Fruit fly (Drosophila melanogaster) whole organism, wandering third instar larva: ENCODE results near the gene CG44040.
A peak's percentile ranks its signal among the peaks of the same experiment; 100 is the strongest.

ENCODE experiments used
- Abd-B ChIP-seq: fragments of >200 bp; optimal IDR thresholded peaks from 2 replicates; lab custom pipeline; 2017; ENCODE audit warnings: missing biosample characterization, missing genetic modification characterization
- CG32264 ChIP-seq: fragments of 200-800 bp; sonication (Bioruptor generic); optimal IDR thresholded peaks from 2 replicates; lab custom pipeline; 2016; ENCODE audit warnings: missing biosample characterization, missing genetic modification characterization
- CG9705 ChIP-seq: fragments of 200-800 bp; sonication (Bioruptor generic); optimal IDR thresholded peaks from 2 replicates; lab custom pipeline; 2018; ENCODE audit warnings: missing biosample characterization, mild to moderate bottlenecking, missing genetic modification characterization
- Dif ChIP-seq: fragments of 200-275, 200-300 bp; sonication (Bioruptor generic); optimal IDR thresholded peaks from 2 replicates; lab custom pipeline; 2018; ENCODE audit warnings: missing biosample characterization, missing genetic modification characterization; ENCODE audit not compliant: partially characterized antibody
- GATAd ChIP-seq: sonication (Bioruptor generic); optimal IDR thresholded peaks from 2 replicates; lab custom pipeline; 2016; ENCODE audit warnings: missing biosample characterization, missing genetic modification characterization
- HLH106 ChIP-seq: fragments of 200-800 bp; optimal IDR thresholded peaks from 3 replicates; lab custom pipeline; 2019; ENCODE audit warnings: missing biosample characterization, mild to moderate bottlenecking, missing genetic modification characterization, moderate library complexity
- Hnf4 ChIP-seq: fragments of 200-800 bp; sonication (Bioruptor generic); optimal IDR thresholded peaks from 2 replicates; lab custom pipeline; 2016; ENCODE audit warnings: missing biosample characterization, mild to moderate bottlenecking, missing genetic modification characterization
- Hr78 ChIP-seq: fragments of >200 bp; optimal IDR thresholded peaks from 2 replicates; lab custom pipeline; 2017; ENCODE audit warnings: missing biosample characterization, missing genetic modification characterization
- Hr83 ChIP-seq: fragments of 200-300 bp; sonication (Bioruptor generic); optimal IDR thresholded peaks from 2 replicates; lab custom pipeline; 2016; ENCODE audit warnings: missing biosample characterization, mild to moderate bottlenecking, missing genetic modification characterization, moderate library complexity; ENCODE audit not compliant: poor library complexity, severe bottlenecking
- Jra ChIP-seq: sonication (Bioruptor generic); optimal IDR thresholded peaks from 2 replicates; lab custom pipeline; 2016; ENCODE audit warnings: missing biosample characterization, missing genetic modification characterization
- Myc ChIP-seq: fragments of >200 bp; optimal IDR thresholded peaks from 2 replicates; lab custom pipeline; 2017
- OdsH ChIP-seq: fragments of 200-800 bp; sonication (Bioruptor generic); optimal IDR thresholded peaks from 2 replicates; lab custom pipeline; 2016; ENCODE audit warnings: missing biosample characterization, mild to moderate bottlenecking, missing genetic modification characterization
- Rel ChIP-seq, 2 experiments: fragments of 200-800 bp; sonication (Bioruptor generic) in 1 of 2; optimal IDR thresholded peaks; 2 replicates in 1 of 2; 3 replicates in 1 of 2; lab custom pipeline; 2016 to 2019; ENCODE audit warnings: mild to moderate bottlenecking in 2 of 2, missing biosample characterization in 2 of 2, missing genetic modification characterization in 2 of 2, moderate library complexity in 1 of 2
- Sp1 ChIP-seq: fragments of 200-800 bp; sonication (Bioruptor generic); optimal IDR thresholded peaks from 3 replicates; lab custom pipeline; 2019; ENCODE audit warnings: missing biosample characterization, mild to moderate bottlenecking, missing genetic modification characterization, moderate library complexity
- Vsx2 ChIP-seq: fragments of 200-300, 225-300 bp; sonication (Bioruptor generic); optimal IDR thresholded peaks from 2 replicates; lab custom pipeline; 2018; ENCODE audit warnings: missing biosample characterization, missing genetic modification characterization; ENCODE audit not compliant: partially characterized antibody
- br ChIP-seq: fragments of 200-800 bp; sonication (Bioruptor generic); optimal IDR thresholded peaks from 2 replicates; lab custom pipeline; 2016; ENCODE audit warnings: missing biosample characterization, missing genetic modification characterization
- dl ChIP-seq, 2 experiments: fragments of 175-275, 200-275 bp in 1 of 2; fragments of 200-275 bp in 1 of 2; sonication (Bioruptor generic); optimal IDR thresholded peaks; lab custom pipeline; 2018; ENCODE audit warnings: mild to moderate bottlenecking in 2 of 2, missing biosample characterization in 2 of 2, missing genetic modification characterization in 2 of 2, moderate library complexity in 2 of 2; ENCODE audit not compliant: partially characterized antibody in 2 of 2, insufficient read depth in 1 of 2
- dmrt93B ChIP-seq: fragments of 200-800 bp; sonication (Bioruptor generic); optimal IDR thresholded peaks from 2 replicates; lab custom pipeline; 2018; ENCODE audit warnings: missing biosample characterization, mild to moderate bottlenecking, missing genetic modification characterization
- dsf ChIP-seq: sonication (Bioruptor generic); optimal IDR thresholded peaks from 2 replicates; lab custom pipeline; 2016; ENCODE audit warnings: missing biosample characterization, missing genetic modification characterization, borderline replicate concordance
- ey ChIP-seq: fragments of 200-800 bp; sonication (Bioruptor generic); optimal IDR thresholded peaks from 2 replicates; lab custom pipeline; 2016; ENCODE audit warnings: missing biosample characterization, missing genetic modification characterization
- foxo ChIP-seq, 2 experiments: fragments of 200-800 bp; sonication (Bioruptor generic); optimal IDR thresholded peaks; 2 replicates in 1 of 2; 3 replicates in 1 of 2; lab custom pipeline; 2016 to 2017; ENCODE audit warnings: missing biosample characterization in 2 of 2, missing genetic modification characterization in 2 of 2
- fru ChIP-seq: fragments of 200-800 bp; sonication (Bioruptor generic); optimal IDR thresholded peaks from 3 replicates; lab custom pipeline; 2016; ENCODE audit warnings: missing biosample characterization, mild to moderate bottlenecking, missing genetic modification characterization
- h ChIP-seq: fragments of 200-800 bp; sonication (Bioruptor generic); optimal IDR thresholded peaks from 3 replicates; lab custom pipeline; 2016; ENCODE audit warnings: missing biosample characterization, mild to moderate bottlenecking, missing genetic modification characterization
- jim ChIP-seq: fragments of 175-275, 200-325 bp; sonication (Bioruptor generic); optimal IDR thresholded peaks from 2 replicates; lab custom pipeline; 2016; ENCODE audit warnings: missing biosample characterization, mild to moderate bottlenecking, missing genetic modification characterization
- lola ChIP-seq: fragments of >200 bp; optimal IDR thresholded peaks from 2 replicates; lab custom pipeline; 2017; ENCODE audit warnings: missing biosample characterization, missing genetic modification characterization
- pan ChIP-seq: fragments of >200 bp; optimal IDR thresholded peaks from 2 replicates; lab custom pipeline; 2017
- psq ChIP-seq: fragments of 200-800 bp; sonication (Bioruptor generic); optimal IDR thresholded peaks from 3 replicates; lab custom pipeline; 2017; ENCODE audit warnings: missing biosample characterization, mild to moderate bottlenecking, missing genetic modification characterization, moderate library complexity
- rgr ChIP-seq: fragments of 200-800 bp; sonication (Bioruptor generic); optimal IDR thresholded peaks from 3 replicates; lab custom pipeline; 2016; ENCODE audit warnings: missing biosample characterization, mild to moderate bottlenecking, missing genetic modification characterization
- sage ChIP-seq: fragments of 200-800 bp; sonication (Bioruptor generic); optimal IDR thresholded peaks from 2 replicates; lab custom pipeline; 2016; ENCODE audit warnings: missing biosample characterization, mild to moderate bottlenecking, missing genetic modification characterization
- sv ChIP-seq: fragments of 200-800 bp; sonication (Bioruptor generic); optimal IDR thresholded peaks from 3 replicates; lab custom pipeline; 2016; ENCODE audit warnings: missing biosample characterization, missing genetic modification characterization
- usp ChIP-seq: fragments of >200 bp; optimal IDR thresholded peaks from 2 replicates; lab custom pipeline; 2017; ENCODE audit warnings: missing biosample characterization, missing genetic modification characterization
- woc ChIP-seq: sonication (Bioruptor generic); optimal IDR thresholded peaks from 2 replicates; lab custom pipeline; 2016; ENCODE audit warnings: missing biosample characterization, mild to moderate bottlenecking, missing genetic modification characterization

Gene CG44040

dm6 chr3R:15339111-15339510 is 18.9 kb downstream of the CG44040 start:
- TF ChIP-seq Rel (GFP tag; optimal IDR thresholded peaks at IDR 0.05; lab: Kevin White, UChicago): no peak
- TF ChIP-seq Rel (tag; optimal IDR thresholded peaks at IDR 0.05; lab: Kevin White, UChicago): peak; percentile 76
- TF ChIP-seq Hnf4 (GFP tag; lab: Kevin White, UChicago): no peak
- TF ChIP-seq dmrt93B (GFP tag; lab: Kevin White, UChicago): no peak

- TF ChIP-seq br (GFP tag; lab: Kevin White, UChicago) (no peak), GATAd (GFP tag; lab: Kevin White, UChicago) (no peak), dl (GFP tag; optimal IDR thresholded peaks at IDR 0.05; lab: Kevin White, UChicago; ENCODE audit: insufficient read depth in 1 of 2, partially characterized antibody in 2 of 2) (no peak), Myc (lab: Kevin White, UChicago) (no peak), Jra (GFP tag; lab: Kevin White, UChicago) (no peak), HLH106 (tag; lab: Kevin White, UChicago) (no peak), Vsx2 (GFP tag; lab: Kevin White, UChicago) (no peak), dsf (GFP tag; lab: Kevin White, UChicago) (no peak), CG32264 (GFP tag; lab: Kevin White, UChicago) (no peak)
Observed at dm6 chr3R:15340052-15340732, 20.0 kb downstream of the CG44040 start, which contains the start of gene SerRS-m. TSS of gene SerRS-m (plus strand) at chr3R:15340667.

dm6 chr3R:15342432-15342925 is 22.3 kb downstream of the CG44040 start:
- no peak for TF ChIP-seq usp (GFP tag; lab: Kevin White, UChicago)
- TF ChIP-seq br (GFP tag; lab: Kevin White, UChicago): no peak
- TF ChIP-seq Jra (GFP tag; lab: Kevin White, UChicago): no peak
- no peak for TF ChIP-seq Sp1 (GFP tag; lab: Kevin White, UChicago)
- TF ChIP-seq GATAd (GFP tag; lab: Kevin White, UChicago): no peak
- peak in 1 of 2 experiments; percentile 38 for TF ChIP-seq foxo (GFP tag; optimal IDR thresholded peaks at IDR 0.05; lab: Kevin White, UChicago)
- TF ChIP-seq ey (GFP tag; lab: Kevin White, UChicago): peak; percentile 7
- no peak for TF ChIP-seq lola (GFP tag; lab: Kevin White, UChicago)
- no peak for TF ChIP-seq sage (GFP tag; lab: Kevin White, UChicago)
- peak; percentile 12 for TF ChIP-seq OdsH
- TF ChIP-seq HLH106 (tag; lab: Kevin White, UChicago): peak; percentile 16

- TF ChIP-seq CG9705 (peak; percentile 34), Vsx2 (GFP tag; lab: Kevin White, UChicago) (no peak), Hr83 (peak; percentile 82), foxo (GFP tag; optimal IDR thresholded peaks at IDR 0.05; lab: Kevin White, UChicago) (peak in 1 of 2 experiments; percentile 76), woc (GFP tag; lab: Kevin White, UChicago) (peak; percentile 89), HLH106 (tag; lab: Kevin White, UChicago) (peak; percentile 56), Abd-B (GFP tag; lab: Kevin White, UChicago) (no peak), OdsH (peak; percentile 68), Jra (GFP tag; lab: Kevin White, UChicago) (peak; percentile 57), Sp1 (GFP tag; lab: Kevin White, UChicago) (peak; percentile 68), br (GFP tag; lab: Kevin White, UChicago) (peak; percentile 49), h (peak; percentile 70), ey (GFP tag; lab: Kevin White, UChicago) (peak; percentile 71), Rel (GFP tag; optimal IDR thresholded peaks at IDR 0.05; lab: Kevin White, UChicago) (no peak), Rel (tag; optimal IDR thresholded peaks at IDR 0.05; lab: Kevin White, UChicago) (peak; percentile 93), CG32264 (GFP tag; lab: Kevin White, UChicago) (peak; percentile 34), Dif (GFP tag; lab: Kevin White, UChicago) (peak; percentile 37), jim (GFP tag; lab: Kevin White, UChicago) (no peak), psq (GFP tag; lab: Kevin White, UChicago) (peak; percentile 51), fru (GFP tag; lab: Kevin White, UChicago) (peak; percentile 73), Hr78 (no peak), pan (lab: Kevin White, UChicago) (peak; percentile 86), sv (peak; percentile 65), rgr (peak; percentile 63), lola (GFP tag; lab: Kevin White, UChicago) (no peak)
Observed at dm6 chr3R:15342926-15343685, 22.9 kb downstream of the CG44040 start, which contains the start of gene Nagk. TSS of gene Nagk (minus strand) at chr3R:15343256.
